Fruit fly (Drosophila melanogaster): ENCODE data around the gene Obp22a.

Obp22a gene

DNA sequence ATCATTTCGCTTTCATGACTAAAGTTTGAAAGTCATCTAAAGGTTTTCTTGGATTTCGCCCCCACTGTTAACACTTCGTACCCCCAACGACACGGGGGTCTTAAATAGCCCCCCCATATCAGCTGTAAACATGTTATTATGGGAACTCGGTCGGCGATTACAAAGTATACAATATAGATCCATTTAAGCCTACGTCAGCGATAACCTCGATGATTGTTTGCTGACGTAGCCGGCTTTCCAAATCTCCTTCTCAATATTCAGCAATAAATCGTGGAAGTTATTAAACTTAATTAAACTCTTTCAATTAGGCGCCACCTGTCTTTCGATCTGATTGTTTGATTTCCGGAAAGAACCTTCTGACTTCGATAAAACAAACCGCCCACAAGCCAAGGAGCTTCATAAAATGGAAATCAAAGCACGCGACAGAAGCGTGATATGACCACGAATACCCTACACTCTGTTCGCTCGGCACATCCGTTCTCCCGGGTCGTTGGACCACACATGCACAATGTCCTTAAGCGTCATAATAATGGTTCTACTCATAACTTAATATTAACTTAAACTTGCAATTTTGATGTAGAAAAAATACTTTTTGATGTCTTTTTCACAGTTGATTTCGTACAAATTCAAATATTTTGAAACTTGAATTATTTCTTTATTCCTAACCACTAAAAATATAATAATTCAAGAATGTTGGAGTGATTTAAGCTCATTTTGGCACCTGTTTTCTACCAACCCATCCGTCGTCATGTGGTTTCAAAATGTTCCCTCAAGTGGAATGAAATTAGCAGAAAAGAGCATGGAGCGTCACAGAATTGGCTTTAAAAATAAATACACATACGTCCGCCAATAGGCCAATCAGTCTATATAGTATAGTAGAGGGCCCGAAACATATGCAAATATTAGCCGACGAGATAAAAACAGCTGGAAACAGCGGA, 5.3 kb downstream of the Obp22a start (continued):
- peak; percentile 72 for TF ChIP-seq lilli (GFP tag; optimal IDR thresholded peaks at IDR 0.05)
- TF ChIP-seq Bgb (GFP tag; IDR thresholded peaks at IDR 0.05; ENCODE audit: partially characterized antibody): no peak
- no peak for TF ChIP-seq pan (optimal IDR thresholded peaks at IDR 0.05)
- peak in 1 of 2 experiments; percentile 65 for TF ChIP-seq pan (GFP tag; optimal IDR thresholded peaks at IDR 0.05 in 1 of 2, IDR thresholded peaks at IDR 0.05 in 1 of 2)
- TF ChIP-seq Dbx (GFP tag; IDR thresholded peaks at IDR 0.05): peak; percentile 65; the same call in 2 of the 3 replicates
- TF ChIP-seq cas (GFP tag; IDR thresholded peaks at IDR 0.05): no peak
- TF ChIP-seq Atf3 (GFP tag; optimal IDR thresholded peaks at IDR 0.05): no peak
- TF ChIP-seq CG11456 (GFP tag; IDR thresholded peaks at IDR 0.05): peak; percentile 75; the same call in 2 of the 3 replicates
- TF ChIP-seq amos (GFP tag; IDR thresholded peaks at IDR 0.05; ENCODE audit: partially characterized antibody): no peak
- TF ChIP-seq CG9817 (tag; optimal IDR thresholded peaks at IDR 0.05): peak; percentile 46
- TF ChIP-seq sim (GFP tag; IDR thresholded peaks at IDR 0.05): no peak
- TF ChIP-seq CG10274 (GFP tag; optimal IDR thresholded peaks at IDR 0.05): peak; percentile 98
- no peak for TF ChIP-seq CG6765 (GFP tag; optimal IDR thresholded peaks at IDR 0.05)
- peak; percentile 2 for TF ChIP-seq Camta (GFP tag; optimal IDR thresholded peaks at IDR 0.05)
- peak; percentile 28; the same call in 1 of the 2 replicates for TF ChIP-seq wdn (GFP tag; IDR thresholded peaks at IDR 0.05)
- 0 out of 2 replicates have a peak, but pooled peaks have one; percentile 44 for TF ChIP-seq CG31441 (GFP tag; IDR thresholded peaks at IDR 0.05)
- TF ChIP-seq CG3847 (GFP tag; IDR thresholded peaks at IDR 0.05): peak; percentile 64
- peak; percentile 62 for TF ChIP-seq gro (GFP tag; optimal IDR thresholded peaks at IDR 0.05)
- TF ChIP-seq CrebB (tag; optimal IDR thresholded peaks at IDR 0.05): no peak
- no peak for TF ChIP-seq jigr1 (GFP tag; IDR thresholded peaks at IDR 0.05)
- TF ChIP-seq Eip74EF (GFP tag; optimal IDR thresholded peaks at IDR 0.05): no peak
- no peak for TF ChIP-seq CG2116 (GFP tag; optimal IDR thresholded peaks at IDR 0.05)
- TF ChIP-seq tx (GFP tag; optimal IDR thresholded peaks at IDR 0.05): peak; percentile 17
- TF ChIP-seq Ptx1 (GFP tag; IDR thresholded peaks at IDR 0.05): peak; percentile 59
- TF ChIP-seq fd102C (GFP tag; optimal IDR thresholded peaks at IDR 0.05): no peak
- no peak for TF ChIP-seq crol (GFP tag; IDR thresholded peaks at IDR 0.05)
- peak; percentile 56 for TF ChIP-seq CG1647 (GFP tag; optimal IDR thresholded peaks at IDR 0.05)
- peak; percentile 2 for TF ChIP-seq CG13123 (GFP tag; optimal IDR thresholded peaks at IDR 0.05)
- peak; percentile 11 for TF ChIP-seq Ets97D (GFP tag; optimal IDR thresholded peaks at IDR 0.05)
- TF ChIP-seq da (GFP tag; optimal IDR thresholded peaks at IDR 0.05): no peak
- peak; percentile 20; the same call in 1 of the 2 replicates for TF ChIP-seq CG32772 (GFP tag; IDR thresholded peaks at IDR 0.05)
- TF ChIP-seq knrl (GFP tag; IDR thresholded peaks at IDR 0.05; ENCODE audit: partially characterized antibody): no peak
- peak; percentile 73 for TF ChIP-seq Hmr (GFP tag; optimal IDR thresholded peaks at IDR 0.05)
- no peak for TF ChIP-seq CG8765 (GFP tag; IDR thresholded peaks at IDR 0.05)
- peak; percentile 5 for TF ChIP-seq pzg (GFP tag; optimal IDR thresholded peaks at IDR 0.05)
- TF ChIP-seq HLH4C (GFP tag; IDR thresholded peaks at IDR 0.05; ENCODE audit: partially characterized antibody): no peak
- no peak for TF ChIP-seq pum (GFP tag; optimal IDR thresholded peaks at IDR 0.05)
- 0 out of 2 replicates have a peak, but pooled peaks have one; percentile 43 for TF ChIP-seq Atf6 (GFP tag; IDR thresholded peaks at IDR 0.05)
- peak; percentile 58 for TF ChIP-seq her (GFP tag; optimal IDR thresholded peaks at IDR 0.05)
- TF ChIP-seq so (GFP tag; IDR thresholded peaks at IDR 0.05): no peak
- no peak for TF ChIP-seq CG15011 (GFP tag; optimal IDR thresholded peaks at IDR 0.05)
- peak; percentile 55 for TF ChIP-seq Sox102F (GFP tag; optimal IDR thresholded peaks at IDR 0.05)
- TF ChIP-seq CG32767 (GFP tag; IDR thresholded peaks at IDR 0.05): no peak
- peak; percentile 45 for TF ChIP-seq CG13624 (GFP tag; optimal IDR thresholded peaks at IDR 0.05)
- peak; percentile 67 for TF ChIP-seq CG3281 (GFP tag; optimal IDR thresholded peaks at IDR 0.05)
- TF ChIP-seq dm (GFP tag; optimal IDR thresholded peaks at IDR 0.05): no peak
- TF ChIP-seq otp (GFP tag; IDR thresholded peaks at IDR 0.05): 0 out of 3 replicates have a peak, but pooled peaks have one; percentile 49
- TF ChIP-seq klu (GFP tag; IDR thresholded peaks at IDR 0.05): no peak
- TF ChIP-seq abd-A (tag; optimal IDR thresholded peaks at IDR 0.05): no peak

All from whole organism, embryonic.